Fruit fly (Drosophila melanogaster): ENCODE data around the gene Mnn1.

- TF ChIP-seq OdsH (GFP tag; optimal IDR thresholded peaks at IDR 0.05), result no peak
- TF ChIP-seq usp (GFP tag; optimal IDR thresholded peaks at IDR 0.05), result no peak
- TF ChIP-seq Hr78 (GFP tag; optimal IDR thresholded peaks at IDR 0.05), result no peak
- TF ChIP-seq pan (optimal IDR thresholded peaks at IDR 0.05), result no peak
- no peak for TF ChIP-seq CG32264 (GFP tag; optimal IDR thresholded peaks at IDR 0.05)
- TF ChIP-seq br (GFP tag; optimal IDR thresholded peaks at IDR 0.05), result no peak
- TF ChIP-seq Mio (GFP tag; optimal IDR thresholded peaks at IDR 0.05), result no peak
- TF ChIP-seq Abd-B (GFP tag; optimal IDR thresholded peaks at IDR 0.05), result no peak
Measured at dm6 chr2L:7050492-7051182, 5.5 kb upstream of the Mnn1 start.
